Worm (Caenorhabditis elegans): Measurements from ENCODE around the gene srz-74.

- no peak for TF ChIP-seq zag-1 (tag; optimal IDR thresholded peaks at IDR 0.05)
- TF ChIP-seq ceh-16 (tag; optimal IDR thresholded peaks at IDR 0.05) = no peak
- TF ChIP-seq elt-2 (tag; optimal IDR thresholded peaks at IDR 0.05) = no peak
- no peak for TF ChIP-seq nhr-237 (tag; optimal IDR thresholded peaks at IDR 0.05)
These were observed 48.7 kb downstream of the srz-74 start for ce11 chrIV:16377942-16378341.
